Worm (Caenorhabditis elegans) whole organism, young adult: ENCODE data around the gene npp-26.

ENCODE experiments used
- B0336.3 ChIP-seq: fragments of 200-800 bp; sonication (Bioruptor generic); IDR thresholded peaks from 2 replicates; pipeline ENCODE4 v1.3.6; 2022; ENCODE audit warnings: missing genetic modification characterization, missing compliant biosample characterization
- F10E7.11 ChIP-seq: sonication (generic microtip); optimal IDR thresholded peaks from 2 replicates; lab custom pipeline; 2017; ENCODE audit warnings: mild to moderate bottlenecking, missing genetic modification characterization, moderate library complexity, missing compliant biosample characterization
- F23B12.7 ChIP-seq: sonication (generic microtip); optimal IDR thresholded peaks from 2 replicates; lab custom pipeline; 2017; ENCODE audit warnings: missing genetic modification characterization, mild to moderate bottlenecking, missing compliant biosample characterization, antibody characterized with exemption, moderate library complexity; ENCODE audit not compliant: insufficient read depth
- F49E8.2 ChIP-seq: sonication (generic microtip); optimal IDR thresholded peaks from 3 replicates; lab custom pipeline; 2017; ENCODE audit warnings: missing genetic modification characterization, mild to moderate bottlenecking, missing compliant biosample characterization, antibody characterized with exemption, moderate library complexity; ENCODE audit not compliant: insufficient read depth
- F52B5.7 ChIP-seq: sonication (generic microtip); optimal IDR thresholded peaks from 2 replicates; lab custom pipeline; 2016; ENCODE audit warnings: mild to moderate bottlenecking, missing genetic modification characterization, missing compliant biosample characterization
- K12H6.12 ChIP-seq: fragments of 200-800 bp; sonication (Bioruptor generic); optimal IDR thresholded peaks from 2 replicates; lab custom pipeline; 2018; ENCODE audit warnings: mild to moderate bottlenecking, missing genetic modification characterization, missing compliant biosample characterization
- Y56A3A.18 ChIP-seq: fragments of 200-800 bp; sonication (Bioruptor generic); IDR thresholded peaks from 2 replicates; pipeline ENCODE4 v1.3.6; 2022; ENCODE audit warnings: missing genetic modification reagents, missing genetic modification characterization, missing compliant biosample characterization
- Y79H2A.3 ChIP-seq: fragments of 200-800 bp; sonication (Bioruptor generic); conservative IDR thresholded peaks from 2 replicates; pipeline ENCODE4 v1.3.6; 2022; ENCODE audit warnings: missing genetic modification reagents, missing genetic modification characterization, missing compliant biosample characterization
- Y95B8A.8 ChIP-seq: fragments of 200-800 bp; sonication (Bioruptor generic); IDR thresholded peaks from 2 replicates; pipeline ENCODE4 v1.3.6; 2022; ENCODE audit warnings: missing genetic modification reagents, missing genetic modification characterization, missing compliant biosample characterization
- ama-1 ChIP-seq, 3 experiments: fragments of 150-350 bp in 1 of 3; sonication (generic microtip) in 2 of 3; optimal IDR thresholded peaks; 2 replicates each; lab custom pipeline; 2014 to 2018; ENCODE audit warnings: missing biosample characterization in 2 of 3, missing genetic modification characterization in 2 of 3, missing genetic modification reagents in 2 of 3
- atf-7 ChIP-seq: sonication (generic microtip); optimal IDR thresholded peaks from 2 replicates; lab custom pipeline; 2017; ENCODE audit warnings: mild to moderate bottlenecking, missing genetic modification characterization, missing compliant biosample characterization
- attf-5 ChIP-seq: fragments of 200-800 bp; sonication (Bioruptor generic); optimal IDR thresholded peaks from 2 replicates; lab custom pipeline; 2018; ENCODE audit warnings: mild to moderate bottlenecking, missing genetic modification characterization, missing compliant biosample characterization
- bed-1 ChIP-seq: fragments of 200-800 bp; sonication (Bioruptor generic); IDR thresholded peaks from 2 replicates; pipeline ENCODE4 v1.3.6; 2022; ENCODE audit warnings: missing genetic modification reagents, missing genetic modification characterization, missing compliant biosample characterization
- cebp-2 ChIP-seq: fragments of 200-800 bp; sonication (Bioruptor generic); IDR thresholded peaks from 2 replicates; pipeline ENCODE4 v1.3.6; 2022; ENCODE audit warnings: missing genetic modification characterization, missing compliant biosample characterization
- ceh-79 ChIP-seq: sonication (generic microtip); optimal IDR thresholded peaks from 2 replicates; lab custom pipeline; 2017; ENCODE audit warnings: mild to moderate bottlenecking, missing genetic modification characterization, missing compliant biosample characterization
- ceh-91 ChIP-seq: fragments of 200-800 bp; sonication (Bioruptor generic); IDR thresholded peaks from 2 replicates; pipeline ENCODE4 v1.3.6; 2022; ENCODE audit warnings: missing genetic modification reagents, missing genetic modification characterization, missing compliant biosample characterization
- chd-7 ChIP-seq: sonication (generic microtip); optimal IDR thresholded peaks from 2 replicates; lab custom pipeline; 2016; ENCODE audit warnings: mild to moderate bottlenecking, missing genetic modification characterization, moderate library complexity, missing compliant biosample characterization
- dox-1 ChIP-seq: fragments of 200-800 bp; sonication (Bioruptor generic); IDR thresholded peaks from 2 replicates; pipeline ENCODE4 v1.3.6; 2022; ENCODE audit warnings: missing genetic modification reagents, missing genetic modification characterization, missing compliant biosample characterization
- dpff-1 ChIP-seq: sonication (generic microtip); optimal IDR thresholded peaks from 2 replicates; lab custom pipeline; 2017; ENCODE audit warnings: mild to moderate bottlenecking, missing genetic modification characterization, missing compliant biosample characterization
- egl-44 ChIP-seq: fragments of 200-800 bp; sonication (Bioruptor generic); IDR thresholded peaks from 2 replicates; pipeline ENCODE4 v1.3.6; 2022; ENCODE audit warnings: missing genetic modification reagents, missing genetic modification characterization, missing compliant biosample characterization
- egrh-3 ChIP-seq: fragments of 200-800 bp; sonication (Bioruptor generic); IDR thresholded peaks from 2 replicates; pipeline ENCODE4 v1.3.6; 2022; ENCODE audit warnings: missing genetic modification reagents, missing genetic modification characterization, missing compliant biosample characterization
- ets-4 ChIP-seq: fragments of 200-800 bp; sonication (Bioruptor generic); optimal IDR thresholded peaks from 2 replicates; lab custom pipeline; 2018; ENCODE audit warnings: mild to moderate bottlenecking, missing genetic modification characterization, missing compliant biosample characterization
- hmg-1.2 ChIP-seq: fragments of 200-800 bp; sonication (Bioruptor generic); IDR thresholded peaks from 2 replicates; pipeline ENCODE4 v1.3.6; 2022; ENCODE audit warnings: missing genetic modification reagents, missing genetic modification characterization, missing compliant biosample characterization
- hrde-1 ChIP-seq: sonication (generic microtip); optimal IDR thresholded peaks from 2 replicates; lab custom pipeline; 2016; ENCODE audit warnings: missing genetic modification characterization, mild to moderate bottlenecking, missing compliant biosample characterization, moderate library complexity, missing genotype, missing genetic modification reagents, borderline replicate concordance
- lin-26 ChIP-seq: fragments of 200-800 bp; sonication (Bioruptor generic); IDR thresholded peaks from 2 replicates; pipeline ENCODE4 v1.3.6; 2022; ENCODE audit warnings: missing genetic modification reagents, missing genetic modification characterization, missing compliant biosample characterization
- lin-35 ChIP-seq, 3 experiments: fragments of 150-350 bp in 2 of 3; sonication (generic microtip) in 1 of 3; optimal IDR thresholded peaks; 2 replicates each; lab custom pipeline; 2014 to 2018; ENCODE audit warnings: missing biosample characterization in 3 of 3, missing genetic modification characterization in 3 of 3, missing genetic modification reagents in 3 of 3
- madf-3 ChIP-seq: fragments of 200-800 bp; sonication (Bioruptor generic); IDR thresholded peaks from 2 replicates; pipeline ENCODE4 v1.3.6; 2022; ENCODE audit warnings: missing genetic modification reagents, missing genetic modification characterization, missing compliant biosample characterization
- madf-6 ChIP-seq: fragments of 200-800 bp; sonication (Bioruptor generic); IDR thresholded peaks from 2 replicates; pipeline ENCODE4 v1.3.6; 2022; ENCODE audit warnings: missing genetic modification reagents, missing genetic modification characterization, missing compliant biosample characterization
- madf-8 ChIP-seq: fragments of 200-800 bp; sonication (Bioruptor generic); conservative IDR thresholded peaks from 2 replicates; pipeline ENCODE4 v1.3.6; 2022; ENCODE audit warnings: missing genetic modification reagents, missing genetic modification characterization, missing compliant biosample characterization
- mcd-1 ChIP-seq: fragments of 200-800 bp; sonication (Bioruptor generic); IDR thresholded peaks from 2 replicates; pipeline ENCODE4 v1.3.6; 2022; ENCODE audit warnings: missing genetic modification reagents, missing genetic modification characterization, missing compliant biosample characterization
- nfyb-1 ChIP-seq: fragments of 200-800 bp; sonication (Bioruptor generic); IDR thresholded peaks from 2 replicates; pipeline ENCODE4 v1.3.6; 2022; ENCODE audit warnings: missing genetic modification reagents, missing genetic modification characterization, missing compliant biosample characterization
- pbrm-1 ChIP-seq: fragments of 200-800 bp; sonication (Bioruptor generic); IDR thresholded peaks from 2 replicates; pipeline ENCODE4 v1.3.6; 2022; ENCODE audit warnings: missing genetic modification reagents, missing genetic modification characterization, missing compliant biosample characterization
- repo-1 ChIP-seq: sonication (generic microtip); optimal IDR thresholded peaks from 2 replicates; lab custom pipeline; 2017; ENCODE audit warnings: mild to moderate bottlenecking, missing genetic modification characterization, missing compliant biosample characterization
- sea-2 ChIP-seq: fragments of 200-800 bp; sonication (Bioruptor generic); IDR thresholded peaks from 2 replicates; pipeline ENCODE4 v1.3.6; 2022; ENCODE audit warnings: missing genetic modification characterization, missing compliant biosample characterization
- snpc-1.1 ChIP-seq: sonication (generic microtip); optimal IDR thresholded peaks from 2 replicates; lab custom pipeline; 2017; ENCODE audit warnings: missing genetic modification characterization, mild to moderate bottlenecking, missing compliant biosample characterization, antibody characterized with exemption, moderate library complexity, missing genotype, missing genetic modification reagents; ENCODE audit not compliant: insufficient read depth
- snpc-3.4 ChIP-seq: sonication (generic microtip); optimal IDR thresholded peaks from 2 replicates; lab custom pipeline; 2017; ENCODE audit warnings: missing genetic modification characterization, mild to moderate bottlenecking, missing compliant biosample characterization, antibody characterized with exemption, moderate library complexity, missing genotype, missing genetic modification reagents
- sptf-2 ChIP-seq: fragments of 200-800 bp; sonication (Bioruptor generic); optimal IDR thresholded peaks from 2 replicates; lab custom pipeline; 2018; ENCODE audit warnings: mild to moderate bottlenecking, missing genetic modification characterization, missing compliant biosample characterization
- tlf-1 ChIP-seq: fragments of 200-800 bp; sonication (Bioruptor generic); optimal IDR thresholded peaks from 2 replicates; lab custom pipeline; 2018; ENCODE audit warnings: mild to moderate bottlenecking, missing genetic modification characterization, missing compliant biosample characterization
- unc-130 ChIP-seq: sonication (generic microtip); optimal IDR thresholded peaks from 2 replicates; lab custom pipeline; 2016; ENCODE audit warnings: missing genetic modification reagents, missing genetic modification characterization, missing compliant biosample characterization
- unc-62 ChIP-seq: fragments of 150-350 bp; optimal IDR thresholded peaks from 2 replicates; lab custom pipeline; 2014; ENCODE audit warnings: missing biosample characterization, missing genetic modification reagents, missing genetic modification characterization
- zfh-2 ChIP-seq: fragments of 200-800 bp; sonication (Bioruptor generic); conservative IDR thresholded peaks from 2 replicates; pipeline ENCODE4 v1.3.6; 2022; ENCODE audit warnings: missing genetic modification reagents, missing genetic modification characterization, missing compliant biosample characterization
- zim-3 ChIP-seq: sonication (generic microtip); optimal IDR thresholded peaks from 2 replicates; lab custom pipeline; 2017; ENCODE audit warnings: mild to moderate bottlenecking, missing genetic modification characterization, moderate library complexity, missing compliant biosample characterization
- ztf-25 ChIP-seq: fragments of 200-800 bp; sonication (Bioruptor generic); IDR thresholded peaks from 2 replicates; pipeline ENCODE4 v1.3.6; 2022; ENCODE audit warnings: missing genetic modification reagents, missing genetic modification characterization, missing compliant biosample characterization
- ztf-26 ChIP-seq: sonication (generic microtip); optimal IDR thresholded peaks from 2 replicates; lab custom pipeline; 2017; ENCODE audit warnings: missing genetic modification characterization, missing compliant biosample characterization
- ztf-28 ChIP-seq: fragments of 200-800 bp; sonication (Bioruptor generic); IDR thresholded peaks from 2 replicates; pipeline ENCODE4 v1.3.6; 2022; ENCODE audit warnings: missing genetic modification reagents, missing genetic modification characterization, missing compliant biosample characterization

The npp-26 gene

ce11 chrIV:4745422-4745821 lies 19.1 kb upstream of the npp-26 start, which contains the start of gene timm-17B.1 (continued):
- TF ChIP-seq sptf-2 (GFP tag; lab: Kevin White, UChicago) (no peak), ceh-79 (tag; lab: Kevin White, UChicago) (no peak), madf-8 (GFP tag; lab: Robert Waterston, UW) (peak; percentile 10; the same call in 1 of the 2 replicates), pbrm-1 (GFP tag; lab: Robert Waterston, UW) (peak; percentile 58; the same call in 1 of the 2 replicates), ztf-26 (tag; lab: Kevin White, UChicago) (no peak), bed-1 (no peak), unc-62 (GFP tag; lab: Kevin White, UChicago) (no peak), chd-7 (no peak), B0336.3 (GFP tag; lab: Robert Waterston, UW) (0 out of 2 replicates have a peak, but pooled peaks have one; percentile 50), dox-1 (peak; percentile 68), snpc-1.1 (tag; lab: Kevin White, UChicago) (peak; percentile 58), unc-130 (GFP tag; lab: Kevin White, UChicago) (no peak), cebp-2 (no peak), ets-4 (GFP tag; lab: Kevin White, UChicago) (no peak), egl-44 (GFP tag; lab: Robert Waterston, UW) (no peak), K12H6.12 (tag; lab: Kevin White, UChicago) (no peak), egrh-3 (no peak), zfh-2 (GFP tag; lab: Robert Waterston, UW) (no peak), sea-2 (GFP tag; lab: Robert Waterston, UW) (no peak), nfyb-1 (GFP tag; lab: Robert Waterston, UW) (0 out of 2 replicates have a peak, but pooled peaks have one; percentile 68), Y79H2A.3 (GFP tag; lab: Robert Waterston, UW) (no peak), Y95B8A.8 (GFP tag; lab: Robert Waterston, UW) (no peak), madf-3 (no peak), ceh-91 (no peak), ztf-28 (GFP tag; lab: Robert Waterston, UW) (no peak), atf-7 (tag; lab: Kevin White, UChicago) (no peak), zim-3 (tag; lab: Kevin White, UChicago) (no peak), F23B12.7 (no peak), dpff-1 (tag; lab: Kevin White, UChicago) (no peak)
- TF ChIP-seq, all 124 proteins: peak for 31

- no peak for TF ChIP-seq ztf-25 (GFP tag; lab: Robert Waterston, UW)
- TF ChIP-seq repo-1 (tag; lab: Kevin White, UChicago): peak; percentile 69
- TF ChIP-seq madf-6 (GFP tag; lab: Robert Waterston, UW): peak; percentile 16; the same call in 1 of the 2 replicates
- TF ChIP-seq hrde-1 (tag; lab: Kevin White, UChicago): peak; percentile 51
- no peak for TF ChIP-seq tlf-1 (GFP tag; lab: Kevin White, UChicago)
- TF ChIP-seq lin-26 (GFP tag; lab: Robert Waterston, UW): 0 out of 2 replicates have a peak, but pooled peaks have one; percentile 24
- TF ChIP-seq attf-5: peak; percentile 17
- TF ChIP-seq snpc-3.4: peak; percentile 11
- TF ChIP-seq F49E8.2 (tag; lab: Kevin White, UChicago): peak; percentile 28
- TF ChIP-seq dox-1: 0 out of 2 replicates have a peak, but pooled peaks have one; percentile 14
- 0 out of 2 replicates have a peak, but pooled peaks have one; percentile 52 for TF ChIP-seq Y95B8A.8 (GFP tag; lab: Robert Waterston, UW)
- TF ChIP-seq F10E7.11 (tag; lab: Kevin White, UChicago): peak; percentile 11
- TF ChIP-seq mcd-1: peak; percentile 23; the same call in 1 of the 2 replicates
- TF ChIP-seq ets-4 (GFP tag; lab: Kevin White, UChicago): no peak
- TF ChIP-seq F52B5.7 (tag; lab: Kevin White, UChicago): no peak
- no peak for TF ChIP-seq lin-35 (GFP tag; optimal IDR thresholded peaks at IDR 0.05; lab: Kevin White, UChicago)
- TF ChIP-seq hmg-1.2: peak; percentile 22; the same call in 1 of the 2 replicates
- peak; percentile 25 for TF ChIP-seq ama-1 (optimal IDR thresholded peaks at IDR 0.05; lab: Kevin White, UChicago)
- TF ChIP-seq ama-1 (GFP tag; optimal IDR thresholded peaks at IDR 0.05; lab: Kevin White, UChicago): peak in 1 of 2 experiments; percentile 51
- 0 out of 2 replicates have a peak, but pooled peaks have one; percentile 38 for TF ChIP-seq Y56A3A.18 (GFP tag; lab: Robert Waterston, UW)
- TF ChIP-seq, all 124 proteins: peak for 14
Observed at ce11 chrIV:4747553-4747952, 17.0 kb upstream of the npp-26 start, which contains the start of gene tctn-1. Gene tctn-1, minus strand, starts transcription at chrIV:4747832.
